Worm (Caenorhabditis elegans): ENCODE results near the gene ltah-1.1.

DNA sequence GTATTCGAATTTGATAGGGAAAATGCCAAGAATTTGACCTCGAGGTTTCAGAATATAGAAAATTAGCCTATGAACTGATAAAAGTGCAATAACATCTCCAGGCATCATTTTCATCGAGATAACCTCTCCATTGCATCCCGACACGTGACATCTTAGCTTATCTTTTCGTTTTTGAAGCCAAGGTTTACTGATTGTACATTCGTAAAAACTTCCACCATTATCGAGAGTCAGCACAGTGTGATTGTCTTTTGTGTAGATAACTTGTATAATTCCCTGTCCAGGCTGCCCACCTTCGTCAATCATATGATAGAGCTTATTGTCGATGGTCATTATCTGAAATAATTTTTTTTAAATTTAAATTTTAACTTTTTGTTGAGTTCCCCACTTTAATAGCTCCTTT, 5.1 kb upstream of the ltah-1.1 start:
- no peak for TF ChIP-seq cog-1 (tag; optimal IDR thresholded peaks at IDR 0.05)
- TF ChIP-seq T22C8.4 (GFP tag; IDR thresholded peaks at IDR 0.05), result no peak
